Worm (Caenorhabditis elegans) whole organism, L4 larva: Measurements from ENCODE around the gene arl-3.

Experiments used
- R02D3.7 ChIP-seq: fragments of 150-350 bp; sonication (generic microtip); optimal IDR thresholded peaks from 3 replicates; lab custom pipeline; 2014; ENCODE audit warnings: missing biosample characterization, missing genetic modification characterization
- T26A8.4 ChIP-seq: fragments of 200-800 bp; sonication (Bioruptor generic); IDR thresholded peaks from 2 replicates; pipeline ENCODE4 v1.3.6; 2022; ENCODE audit warnings: missing genetic modification characterization, missing compliant biosample characterization
- Y75B8A.6 ChIP-seq: fragments of 200-800 bp; sonication (Bioruptor generic); IDR thresholded peaks from 2 replicates; pipeline ENCODE4 v1.3.6; 2022; ENCODE audit warnings: missing genetic modification reagents, missing genetic modification characterization, missing compliant biosample characterization
- aha-1 ChIP-seq: fragments of 150-350 bp; peaks from one replicate; lab custom pipeline; 2014; ENCODE audit warnings: missing biosample characterization, missing genetic modification characterization
- aly-2 ChIP-seq: sonication (generic microtip); optimal IDR thresholded peaks from 2 replicates; lab custom pipeline; 2018; ENCODE audit warnings: missing biosample characterization, missing genetic modification characterization
- ceh-20 ChIP-seq: fragments of 200-800 bp; sonication (Bioruptor generic); IDR thresholded peaks from 2 replicates; pipeline ENCODE4 v1.3.6; 2022; ENCODE audit warnings: missing genetic modification reagents, missing genetic modification characterization, missing compliant biosample characterization
- ceh-28 ChIP-seq: fragments of 150-350 bp; optimal IDR thresholded peaks from 2 replicates; lab custom pipeline; 2014; ENCODE audit warnings: missing biosample characterization, missing genetic modification reagents, missing genetic modification characterization
- ceh-62 ChIP-seq: sonication (generic microtip); optimal IDR thresholded peaks from 2 replicates; lab custom pipeline; 2017; ENCODE audit warnings: missing biosample characterization, missing genetic modification characterization
- dmd-8 ChIP-seq: fragments of 200-800 bp; sonication (Bioruptor generic); IDR thresholded peaks from 2 replicates; pipeline ENCODE4 v1.3.6; 2022; ENCODE audit warnings: missing genetic modification characterization, missing compliant biosample characterization
- dpl-1 ChIP-seq: fragments of 150-350 bp; optimal IDR thresholded peaks from 2 replicates; lab custom pipeline; 2014; ENCODE audit warnings: missing biosample characterization, missing genetic modification reagents, missing genetic modification characterization
- duxl-1 ChIP-seq: sonication (generic microtip); optimal IDR thresholded peaks from 2 replicates; lab custom pipeline; 2016; ENCODE audit warnings: mild to moderate bottlenecking, missing genetic modification characterization, moderate library complexity, missing compliant biosample characterization; ENCODE audit not compliant: poor library complexity
- dve-1 ChIP-seq: sonication (generic microtip); optimal IDR thresholded peaks from 2 replicates; lab custom pipeline; 2017; ENCODE audit warnings: antibody characterized with exemption, mild to moderate bottlenecking, missing genetic modification characterization, missing compliant biosample characterization; ENCODE audit not compliant: insufficient read depth
- egl-27 ChIP-seq: sonication (generic microtip); optimal IDR thresholded peaks from 3 replicates; lab custom pipeline; 2017; ENCODE audit warnings: missing biosample characterization, missing genetic modification reagents, missing genetic modification characterization
- egl-43 ChIP-seq: fragments of 200-800 bp; sonication (Bioruptor generic); IDR thresholded peaks from 2 replicates; pipeline ENCODE4 v1.3.6; 2022; ENCODE audit warnings: missing genetic modification reagents, missing genetic modification characterization, missing compliant biosample characterization
- hlh-11 ChIP-seq: fragments of 200-800 bp; sonication (Bioruptor generic); optimal IDR thresholded peaks from 2 replicates; lab custom pipeline; 2018; ENCODE audit warnings: mild to moderate bottlenecking, missing genetic modification characterization, missing compliant biosample characterization
- hlh-30 ChIP-seq: sonication (generic microtip); optimal IDR thresholded peaks from 2 replicates; lab custom pipeline; 2017; ENCODE audit warnings: antibody characterized with exemption, mild to moderate bottlenecking, missing genetic modification characterization, missing compliant biosample characterization; ENCODE audit not compliant: insufficient read depth
- lim-7 ChIP-seq: fragments of 200-800 bp; sonication (Bioruptor generic); IDR thresholded peaks from 2 replicates; pipeline ENCODE4 v1.3.6; 2022; ENCODE audit warnings: missing genetic modification characterization, missing compliant biosample characterization
- lin-29 ChIP-seq: fragments of 200-800 bp; sonication (Bioruptor generic); IDR thresholded peaks from 2 replicates; pipeline ENCODE4 v1.3.6; 2022; ENCODE audit warnings: missing genetic modification reagents, missing genetic modification characterization, missing compliant biosample characterization
- lsy-2 ChIP-seq, 2 experiments: fragments of 150-350 bp in 1 of 2; sonication (generic microtip) in 1 of 2; optimal IDR thresholded peaks; 2 replicates each; lab custom pipeline; 2014 to 2017; ENCODE audit warnings: missing biosample characterization in 2 of 2, missing genetic modification characterization in 2 of 2
- mes-2 ChIP-seq: sonication (generic microtip); optimal IDR thresholded peaks from 2 replicates; lab custom pipeline; 2016; ENCODE audit warnings: missing genotype, mild to moderate bottlenecking, missing genetic modification characterization, missing compliant biosample characterization; ENCODE audit not compliant: poor library complexity, severe bottlenecking
- mxl-3 ChIP-seq: fragments of 200-800 bp; sonication (Bioruptor generic); optimal IDR thresholded peaks from 2 replicates; lab custom pipeline; 2018; ENCODE audit warnings: mild to moderate bottlenecking, missing genetic modification characterization, missing compliant biosample characterization
- nhr-10 ChIP-seq: fragments of 150-350 bp; optimal IDR thresholded peaks from 2 replicates; lab custom pipeline; 2014; ENCODE audit warnings: missing biosample characterization, missing genetic modification characterization
- nhr-102 ChIP-seq: sonication (generic microtip); optimal IDR thresholded peaks from 2 replicates; lab custom pipeline; 2016; ENCODE audit warnings: mild to moderate bottlenecking, missing genetic modification characterization, moderate library complexity, missing compliant biosample characterization
- nhr-111 ChIP-seq: fragments of 200-800 bp; sonication (Bioruptor generic); optimal IDR thresholded peaks from 2 replicates; lab custom pipeline; 2018; ENCODE audit warnings: mild to moderate bottlenecking, missing genetic modification characterization, missing compliant biosample characterization
- nhr-237 ChIP-seq: sonication (generic microtip); optimal IDR thresholded peaks from 2 replicates; lab custom pipeline; 2017; ENCODE audit warnings: missing biosample characterization, missing genetic modification characterization
- nhr-25 ChIP-seq: sonication (generic microtip); optimal IDR thresholded peaks from 2 replicates; lab custom pipeline; 2017; ENCODE audit warnings: missing genetic modification characterization, mild to moderate bottlenecking, missing compliant biosample characterization, antibody characterized with exemption, moderate library complexity, borderline replicate concordance; ENCODE audit not compliant: insufficient read depth
- nhr-28 ChIP-seq: fragments of 150-350 bp; optimal IDR thresholded peaks from 2 replicates; lab custom pipeline; 2014; ENCODE audit warnings: missing biosample characterization, missing genetic modification characterization
- nhr-42 ChIP-seq: fragments of 200-800 bp; sonication (Bioruptor generic); IDR thresholded peaks from 2 replicates; pipeline ENCODE4 v1.3.6; 2022; ENCODE audit warnings: missing genetic modification characterization, missing compliant biosample characterization
- nhr-76 ChIP-seq: fragments of 150-350 bp; optimal IDR thresholded peaks from 2 replicates; lab custom pipeline; 2014; ENCODE audit warnings: missing biosample characterization, missing genetic modification characterization
- nhr-77 ChIP-seq: fragments of 150-350 bp; optimal IDR thresholded peaks from 2 replicates; lab custom pipeline; 2014; ENCODE audit warnings: missing biosample characterization, missing genetic modification characterization
- pha-4 ChIP-seq, 2 experiments: fragments of 150-350 bp in 1 of 2; fragments of 200-800 bp in 1 of 2; sonication (Bioruptor generic) in 1 of 2; IDR thresholded peaks in 1 of 2; optimal IDR thresholded peaks in 1 of 2; 2 replicates each; pipeline versions ENCODE4 v1.3.6 to Lab custom; 2014 to 2022; ENCODE audit warnings: missing genetic modification characterization in 2 of 2, missing genetic modification reagents in 2 of 2, missing biosample characterization in 1 of 2, missing compliant biosample characterization in 1 of 2
- saeg-2 ChIP-seq: fragments of 200-800 bp; sonication (Bioruptor generic); IDR thresholded peaks from 2 replicates; pipeline ENCODE4 v1.3.6; 2022; ENCODE audit warnings: missing genetic modification reagents, missing genetic modification characterization, missing compliant biosample characterization
- set-16 ChIP-seq: fragments of 200-800 bp; sonication (Bioruptor generic); IDR thresholded peaks from 2 replicates; pipeline ENCODE4 v1.3.6; 2022; ENCODE audit warnings: missing genetic modification reagents, missing genetic modification characterization, missing compliant biosample characterization
- skn-1 ChIP-seq: fragments of 150-350 bp; optimal IDR thresholded peaks from 2 replicates; lab custom pipeline; 2014; ENCODE audit warnings: missing biosample characterization, missing genetic modification characterization
- snpc-4 ChIP-seq: fragments of 150-350 bp; optimal IDR thresholded peaks from 2 replicates; lab custom pipeline; 2014; ENCODE audit warnings: missing biosample characterization, missing genetic modification characterization
- spr-1 ChIP-seq: sonication (generic microtip); optimal IDR thresholded peaks from 2 replicates; lab custom pipeline; 2016; ENCODE audit warnings: mild to moderate bottlenecking, missing genetic modification characterization, missing compliant biosample characterization
- unc-130 ChIP-seq: sonication (generic microtip); optimal IDR thresholded peaks from 2 replicates; lab custom pipeline; 2016; ENCODE audit warnings: missing genetic modification reagents, missing genetic modification characterization, missing compliant biosample characterization
- unc-39 ChIP-seq: sonication (generic microtip); optimal IDR thresholded peaks from 2 replicates; lab custom pipeline; 2017; ENCODE audit warnings: missing biosample characterization, missing genetic modification characterization
- vab-7 ChIP-seq: fragments of 200-800 bp; sonication (Bioruptor generic); IDR thresholded peaks from 2 replicates; pipeline ENCODE4 v1.3.6; 2022; ENCODE audit warnings: missing genetic modification reagents, missing genetic modification characterization, missing compliant biosample characterization
- zag-1 ChIP-seq: fragments of 150-350 bp; optimal IDR thresholded peaks from 2 replicates; lab custom pipeline; 2014; ENCODE audit warnings: missing biosample characterization, missing genetic modification characterization
- zip-2 ChIP-seq: fragments of 150-350 bp; optimal IDR thresholded peaks from 2 replicates; lab custom pipeline; 2014; ENCODE audit warnings: missing biosample characterization, missing genetic modification characterization
- ztf-11 ChIP-seq: fragments of 150-350 bp; optimal IDR thresholded peaks from 2 replicates; lab custom pipeline; 2014; ENCODE audit warnings: missing biosample characterization, missing genetic modification characterization

Gene arl-3

DNA sequence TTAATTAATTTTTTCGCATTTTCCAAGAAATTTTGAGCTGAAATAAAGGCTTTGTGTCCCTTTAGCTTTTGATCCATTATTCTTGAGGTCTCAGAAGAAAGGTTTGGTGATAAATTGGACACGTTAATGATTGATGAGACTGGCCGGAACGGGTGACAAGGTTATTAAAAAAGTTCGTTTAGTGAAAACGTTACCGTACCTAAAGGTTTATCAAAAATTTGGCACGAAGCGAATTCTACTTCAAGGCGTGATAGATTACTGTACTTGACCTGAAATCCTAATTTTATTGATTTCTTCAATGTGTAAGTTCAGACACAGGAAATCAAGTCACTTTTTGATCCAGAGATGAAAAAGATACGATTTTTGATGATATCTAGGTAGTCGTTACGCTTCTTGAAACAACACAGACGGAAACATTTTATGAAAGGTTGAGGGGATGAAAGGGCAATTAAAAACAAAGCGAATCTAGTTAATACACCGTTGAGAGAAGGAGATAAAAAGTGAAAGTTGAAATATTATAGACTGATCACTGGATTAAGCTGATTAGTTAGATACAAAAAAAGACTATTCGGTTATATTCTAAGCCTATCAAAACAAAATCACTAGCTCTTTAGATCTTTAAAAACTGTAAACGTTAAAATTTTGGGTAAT lies 4.3 kb downstream of the arl-3 start (continued):
- TF ChIP-seq nhr-111 (GFP tag; lab: Kevin White, UChicago) (no peak), nhr-102 (tag; lab: Kevin White, UChicago) (no peak), saeg-2 (GFP tag; lab: Robert Waterston, UW) (no peak), aly-2 (tag; lab: Kevin White, UChicago) (no peak), ztf-11 (tag; lab: Kevin White, UChicago) (no peak), snpc-4 (tag; lab: Kevin White, UChicago) (no peak), spr-1 (no peak)

DNA sequence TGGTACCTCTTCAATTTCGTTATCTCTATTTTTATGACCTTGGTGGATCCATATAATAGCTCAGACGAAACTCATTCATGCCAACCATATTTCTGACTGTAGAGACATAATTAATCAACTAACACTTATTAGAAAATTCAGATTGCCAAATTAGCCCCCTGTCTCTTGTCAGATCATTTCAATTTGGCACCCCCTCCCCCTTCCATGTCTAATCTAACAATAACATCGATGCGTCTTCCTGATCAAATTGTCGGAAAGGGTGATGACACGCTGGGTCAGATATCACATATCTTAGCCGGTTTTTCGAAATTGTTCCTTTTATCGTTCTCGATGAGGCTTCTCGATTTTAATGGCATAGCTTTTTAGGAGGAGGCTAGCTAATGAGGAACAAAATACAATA lies 5.0 kb downstream of the arl-3 start:
- no peak for TF ChIP-seq mxl-3 (GFP tag; lab: Kevin White, UChicago)
- peak; percentile 50 for TF ChIP-seq aha-1
- no peak for TF ChIP-seq lsy-2 (tag; optimal IDR thresholded peaks at IDR 0.05; lab: Kevin White, UChicago)
- TF ChIP-seq T26A8.4 = 0 out of 2 replicates have a peak, but pooled peaks have one; percentile 17
- no peak for TF ChIP-seq lin-29 (GFP tag; lab: Robert Waterston, UW)
- no peak for TF ChIP-seq hlh-11 (tag; lab: Kevin White, UChicago)

ce11 chrII:14615735-14616134 lies 9.5 kb downstream of the arl-3 start, which contains the start of gene mltn-9:
Gene mltn-9 (plus strand): TSS chrII:14616035.
- TF ChIP-seq ceh-20 (GFP tag; lab: Robert Waterston, UW) = no peak

DNA sequence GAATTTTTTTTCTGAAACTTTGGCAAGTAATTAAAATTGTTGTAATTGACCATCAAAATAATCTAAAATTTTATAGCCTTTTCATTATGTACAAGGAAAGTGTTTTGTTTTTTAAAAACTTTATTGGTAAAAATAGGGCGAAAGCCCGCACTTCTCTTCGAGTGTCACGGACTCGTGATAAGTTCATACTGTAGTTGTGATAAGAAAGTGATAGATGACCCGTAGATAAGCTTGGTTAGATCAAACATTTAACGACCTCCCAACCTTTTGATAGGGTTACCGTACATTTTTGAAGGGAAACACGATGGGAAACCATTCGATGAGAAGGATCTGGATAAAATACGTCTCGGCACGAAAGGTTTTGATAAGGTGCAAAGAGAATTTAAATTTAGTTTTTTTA lies 10.1 kb downstream of the arl-3 start:
- TF ChIP-seq nhr-77 (tag; lab: Kevin White, UChicago) (peak; percentile 17), dve-1 (tag; lab: Kevin White, UChicago) (peak; percentile 76), vab-7 (GFP tag; lab: Robert Waterston, UW) (no peak), nhr-28 (tag; lab: Kevin White, UChicago) (peak; percentile 62), dpl-1 (GFP tag; lab: Kevin White, UChicago) (no peak), ceh-62 (tag; lab: Kevin White, UChicago) (no peak), nhr-25 (tag; lab: Kevin White, UChicago) (no peak), aha-1 (peak; percentile 79), hlh-30 (tag; lab: Kevin White, UChicago) (peak; percentile 19), lsy-2 (tag; optimal IDR thresholded peaks at IDR 0.05; lab: Kevin White, UChicago) (peak in 1 of 2 experiments; percentile 69), dmd-8 (no peak), Y75B8A.6 (GFP tag; lab: Robert Waterston, UW) (no peak)

- TF ChIP-seq zag-1 (tag; lab: Kevin White, UChicago) (no peak), egl-27 (tag; lab: Kevin White, UChicago) (no peak), skn-1 (tag; lab: Kevin White, UChicago) (no peak), mes-2 (tag; lab: Kevin White, UChicago) (peak; percentile 78), pha-4 (GFP tag; IDR thresholded peaks at IDR 0.05; lab: Robert Waterston, UW) (peak; percentile 82), pha-4 (tag; optimal IDR thresholded peaks at IDR 0.05; lab: Kevin White, UChicago) (no peak), duxl-1 (tag; lab: Kevin White, UChicago) (peak; percentile 81), zip-2 (tag; lab: Kevin White, UChicago) (no peak), set-16 (GFP tag; lab: Robert Waterston, UW) (peak; percentile 20; the same call in 1 of the 2 replicates), hlh-11 (tag; lab: Kevin White, UChicago) (peak; percentile 18), unc-39 (tag; lab: Kevin White, UChicago) (no peak), lin-29 (GFP tag; lab: Robert Waterston, UW) (no peak), nhr-76 (no peak), unc-130 (GFP tag; lab: Kevin White, UChicago) (peak; percentile 39), nhr-237 (tag; lab: Kevin White, UChicago) (no peak), saeg-2 (GFP tag; lab: Robert Waterston, UW) (peak; percentile 86), nhr-10 (tag; lab: Kevin White, UChicago) (no peak), ceh-28 (tag; lab: Kevin White, UChicago) (no peak), nhr-42 (GFP tag; lab: Robert Waterston, UW) (peak; percentile 81), R02D3.7 (tag; lab: Kevin White, UChicago) (no peak), lim-7 (GFP tag; lab: Robert Waterston, UW) (peak; percentile 96), egl-43 (GFP tag; lab: Robert Waterston, UW) (peak; percentile 92), hlh-30 (tag; lab: Kevin White, UChicago) (peak; percentile 48), ceh-20 (GFP tag; lab: Robert Waterston, UW) (peak; percentile 64), nhr-77 (tag; lab: Kevin White, UChicago) (no peak)
Observed at ce11 chrII:14616927-14617326, 10.7 kb downstream of the arl-3 start.
